Worm (Caenorhabditis elegans) whole organism, L1 larva: Measurements from ENCODE around the gene srab-21.

Experiments used
- C04F5.9 ChIP-seq: sonication (generic microtip); optimal IDR thresholded peaks from 2 replicates; lab custom pipeline; 2016; ENCODE audit warnings: missing genetic modification characterization, missing compliant biosample characterization
- F16B12.6 ChIP-seq: fragments of 150-350 bp; optimal IDR thresholded peaks from 2 replicates; lab custom pipeline; 2014; ENCODE audit warnings: missing biosample characterization, missing genetic modification characterization
- aha-1 ChIP-seq: fragments of 150-350 bp; optimal IDR thresholded peaks from 2 replicates; lab custom pipeline; 2014; ENCODE audit warnings: missing biosample characterization, missing genetic modification characterization
- alr-1 ChIP-seq: fragments of 200-800 bp; sonication (Bioruptor generic); optimal IDR thresholded peaks from 2 replicates; lab custom pipeline; 2018; ENCODE audit warnings: borderline replicate concordance, mild to moderate bottlenecking, missing genetic modification characterization, missing compliant biosample characterization
- aly-2 ChIP-seq: fragments of 150-350 bp; optimal IDR thresholded peaks from 2 replicates; lab custom pipeline; 2014; ENCODE audit warnings: missing biosample characterization, missing genetic modification characterization
- ama-1 ChIP-seq: fragments of 150-350 bp; optimal IDR thresholded peaks from 2 replicates; lab custom pipeline; 2014
- blmp-1 ChIP-seq: fragments of 150-350 bp; optimal IDR thresholded peaks from 2 replicates; lab custom pipeline; 2014; ENCODE audit warnings: missing biosample characterization, missing genetic modification characterization
- ceh-8 ChIP-seq: fragments of 200-800 bp; sonication (Bioruptor generic); optimal IDR thresholded peaks from 2 replicates; lab custom pipeline; 2018; ENCODE audit warnings: mild to moderate bottlenecking, missing genetic modification characterization, moderate library complexity, missing compliant biosample characterization
- ceh-82 ChIP-seq, 3 experiments: fragments of 150-350 bp in 1 of 3; sonication (generic microtip) in 2 of 3; optimal IDR thresholded peaks; 2 replicates each; lab custom pipeline; 2014 to 2017; ENCODE audit warnings: missing biosample characterization in 3 of 3, missing genetic modification characterization in 3 of 3
- ceh-88 ChIP-seq: fragments of 200-800 bp; sonication (Bioruptor generic); IDR thresholded peaks from 2 replicates; pipeline ENCODE4 v1.3.6; 2022; ENCODE audit warnings: missing genetic modification characterization, missing compliant biosample characterization
- ceh-90 ChIP-seq: sonication (generic microtip); optimal IDR thresholded peaks from 2 replicates; lab custom pipeline; 2016; ENCODE audit warnings: missing genetic modification characterization, missing compliant biosample characterization
- dpl-1 ChIP-seq, 3 experiments: fragments of 150-350 bp in 2 of 3; sonication (generic microtip) in 1 of 3; optimal IDR thresholded peaks; 2 replicates each; lab custom pipeline; 2014 to 2017; ENCODE audit warnings: missing biosample characterization in 3 of 3, missing genetic modification characterization in 3 of 3, missing genetic modification reagents in 3 of 3
- efl-1 ChIP-seq, 4 experiments: fragments of 150-350 bp; optimal IDR thresholded peaks in 3 of 4; peaks in 1 of 4; 1 replicate in 1 of 4; 2 replicates in 3 of 4; lab custom pipeline; 2014; ENCODE audit warnings: missing biosample characterization in 2 of 4, missing genetic modification characterization in 2 of 4, missing genetic modification reagents in 2 of 4
- efl-3 ChIP-seq: fragments of 200-800 bp; sonication (Bioruptor generic); optimal IDR thresholded peaks from 2 replicates; lab custom pipeline; 2018; ENCODE audit warnings: mild to moderate bottlenecking, missing genetic modification characterization, missing compliant biosample characterization
- elt-3 ChIP-seq, 6 experiments: fragments of 150-350 bp in 1 of 6; sonication (generic microtip); optimal IDR thresholded peaks; 2 replicates each; lab custom pipeline; 2017 to 2018; ENCODE audit warnings: missing biosample characterization in 6 of 6, missing genetic modification characterization in 6 of 6, inconsistent platforms in 1 of 6
- ets-5 ChIP-seq: fragments of 200-800 bp; sonication (Bioruptor generic); IDR thresholded peaks from 2 replicates; pipeline ENCODE4 v1.3.6; 2022; ENCODE audit warnings: missing genetic modification characterization, missing compliant biosample characterization
- fkh-10 ChIP-seq: sonication (generic microtip); optimal IDR thresholded peaks from 2 replicates; lab custom pipeline; 2017; ENCODE audit warnings: missing biosample characterization, missing genetic modification reagents, missing genetic modification characterization
- fkh-8 ChIP-seq: sonication (generic microtip); optimal IDR thresholded peaks from 2 replicates; lab custom pipeline; 2016; ENCODE audit warnings: mild to moderate bottlenecking, missing genetic modification characterization, missing compliant biosample characterization
- hlh-17 ChIP-seq: fragments of 200-800 bp; sonication (Bioruptor generic); optimal IDR thresholded peaks from 2 replicates; lab custom pipeline; 2018; ENCODE audit warnings: missing genetic modification characterization, mild to moderate bottlenecking, missing compliant biosample characterization, moderate library complexity, borderline replicate concordance
- hlh-4 ChIP-seq: sonication (generic microtip); optimal IDR thresholded peaks from 2 replicates; lab custom pipeline; 2016; ENCODE audit warnings: mild to moderate bottlenecking, missing genetic modification characterization, missing compliant biosample characterization
- hpl-2 ChIP-seq: fragments of 150-350 bp; optimal IDR thresholded peaks from 2 replicates; lab custom pipeline; 2014; ENCODE audit warnings: missing biosample characterization, missing genetic modification reagents, missing genetic modification characterization
- isw-1 ChIP-seq: fragments of 200-800 bp; sonication (Bioruptor generic); IDR thresholded peaks from 2 replicates; pipeline ENCODE4 v1.3.6; 2022; ENCODE audit warnings: missing genetic modification characterization, missing compliant biosample characterization
- jun-1 ChIP-seq: fragments of 150-350 bp; optimal IDR thresholded peaks from 2 replicates; lab custom pipeline; 2014; ENCODE audit warnings: missing biosample characterization, missing genetic modification reagents, missing genetic modification characterization
- lin-13 ChIP-seq: fragments of 150-350 bp; optimal IDR thresholded peaks from 2 replicates; lab custom pipeline; 2014; ENCODE audit warnings: missing biosample characterization, missing genetic modification reagents, missing genetic modification characterization
- lin-14 ChIP-seq: fragments of 200-800 bp; sonication (Bioruptor generic); optimal IDR thresholded peaks from 2 replicates; lab custom pipeline; 2018; ENCODE audit warnings: mild to moderate bottlenecking, missing genetic modification characterization, moderate library complexity, missing compliant biosample characterization
- lin-15B ChIP-seq: fragments of 150-350 bp; sonication (generic microtip); optimal IDR thresholded peaks from 3 replicates; lab custom pipeline; 2014; ENCODE audit warnings: missing biosample characterization, missing genetic modification characterization
- lin-35 ChIP-seq, 2 experiments: fragments of 150-350 bp; optimal IDR thresholded peaks; 2 replicates each; lab custom pipeline; 2014; ENCODE audit warnings: missing biosample characterization in 2 of 2, missing genetic modification characterization in 2 of 2, missing genetic modification reagents in 2 of 2
- lin-39 ChIP-seq: fragments of 150-350 bp; optimal IDR thresholded peaks from 2 replicates; lab custom pipeline; 2014; ENCODE audit warnings: missing biosample characterization, missing genetic modification reagents, missing genetic modification characterization
- lir-3 ChIP-seq: sonication (generic microtip); optimal IDR thresholded peaks from 2 replicates; lab custom pipeline; 2016; ENCODE audit warnings: mild to moderate bottlenecking, missing genetic modification characterization, moderate library complexity, missing compliant biosample characterization; ENCODE audit not compliant: poor library complexity
- lsy-2 ChIP-seq, 2 experiments: fragments of 150-350 bp; optimal IDR thresholded peaks; 2 replicates each; lab custom pipeline; 2014; ENCODE audit warnings: missing biosample characterization in 2 of 2, missing genetic modification characterization in 2 of 2
- mdl-1 ChIP-seq, 2 experiments: fragments of 150-350 bp; optimal IDR thresholded peaks; 2 replicates each; lab custom pipeline; 2014 to 2017; ENCODE audit warnings: missing biosample characterization in 2 of 2, missing genetic modification characterization in 2 of 2, inconsistent platforms in 1 of 2
- mef-2 ChIP-seq: fragments of 150-350 bp; optimal IDR thresholded peaks from 2 replicates; lab custom pipeline; 2014; ENCODE audit warnings: missing biosample characterization, missing genetic modification characterization
- nhr-11 ChIP-seq: fragments of 150-350 bp; optimal IDR thresholded peaks from 2 replicates; lab custom pipeline; 2014; ENCODE audit warnings: missing biosample characterization, missing genetic modification characterization
- nhr-12 ChIP-seq: sonication (generic microtip); optimal IDR thresholded peaks from 2 replicates; lab custom pipeline; 2017; ENCODE audit warnings: missing biosample characterization, missing genetic modification characterization
- nhr-19 ChIP-seq: fragments of 200-800 bp; sonication (Bioruptor generic); conservative IDR thresholded peaks from 2 replicates; pipeline ENCODE4 v1.3.6; 2022; ENCODE audit warnings: missing genetic modification characterization, missing compliant biosample characterization
- nhr-20 ChIP-seq: sonication (generic microtip); optimal IDR thresholded peaks from 2 replicates; lab custom pipeline; 2016; ENCODE audit warnings: mild to moderate bottlenecking, missing genetic modification characterization, missing compliant biosample characterization
- nhr-237 ChIP-seq: fragments of 150-350 bp; optimal IDR thresholded peaks from 2 replicates; lab custom pipeline; 2014; ENCODE audit warnings: missing biosample characterization, missing genetic modification characterization
- nhr-28 ChIP-seq: fragments of 150-350 bp; optimal IDR thresholded peaks from 2 replicates; lab custom pipeline; 2014; ENCODE audit warnings: missing biosample characterization, missing genetic modification characterization
- nhr-47 ChIP-seq: sonication (generic microtip); optimal IDR thresholded peaks from 2 replicates; lab custom pipeline; 2016; ENCODE audit warnings: mild to moderate bottlenecking, missing genetic modification characterization, moderate library complexity, missing compliant biosample characterization
- nhr-71 ChIP-seq: sonication (generic microtip); optimal IDR thresholded peaks from 2 replicates; lab custom pipeline; 2016; ENCODE audit warnings: mild to moderate bottlenecking, missing genetic modification characterization, moderate library complexity, missing compliant biosample characterization
- nhr-76 ChIP-seq: sonication (generic microtip); optimal IDR thresholded peaks from 2 replicates; lab custom pipeline; 2017; ENCODE audit warnings: missing biosample characterization, missing genetic modification characterization
- nhr-84 ChIP-seq: sonication (generic microtip); optimal IDR thresholded peaks from 2 replicates; lab custom pipeline; 2017; ENCODE audit warnings: missing biosample characterization, missing genetic modification characterization
- nhr-85 ChIP-seq: sonication (generic microtip); peaks from one replicate; lab custom pipeline; 2016; ENCODE audit warnings: missing genetic modification characterization, inconsistent platforms, missing compliant biosample characterization
- rnt-1 ChIP-seq: sonication (generic microtip); optimal IDR thresholded peaks from 2 replicates; lab custom pipeline; 2016; ENCODE audit warnings: mild to moderate bottlenecking, missing genetic modification characterization, moderate library complexity, missing compliant biosample characterization
- snpc-4 ChIP-seq: fragments of 150-350 bp; optimal IDR thresholded peaks from 2 replicates; lab custom pipeline; 2014; ENCODE audit warnings: missing biosample characterization, missing genetic modification characterization
- snu-23 ChIP-seq: sonication (generic microtip); optimal IDR thresholded peaks from 2 replicates; lab custom pipeline; 2016; ENCODE audit warnings: missing genetic modification characterization, missing compliant biosample characterization
- sox-4 ChIP-seq: sonication (generic microtip); optimal IDR thresholded peaks from 2 replicates; lab custom pipeline; 2016; ENCODE audit warnings: missing genetic modification characterization, missing compliant biosample characterization
- swsn-7 ChIP-seq: sonication (generic microtip); optimal IDR thresholded peaks from 2 replicates; lab custom pipeline; 2016; ENCODE audit warnings: missing genetic modification characterization, missing compliant biosample characterization
- tbx-2 ChIP-seq: sonication (generic microtip); optimal IDR thresholded peaks from 2 replicates; lab custom pipeline; 2016; ENCODE audit warnings: missing genetic modification characterization, missing compliant biosample characterization
- unc-130 ChIP-seq: fragments of 150-350 bp; optimal IDR thresholded peaks from 2 replicates; lab custom pipeline; 2017; ENCODE audit warnings: missing biosample characterization, missing genetic modification characterization, inconsistent platforms
- unc-98 ChIP-seq: fragments of 200-800 bp; sonication (Bioruptor generic); IDR thresholded peaks from 2 replicates; pipeline ENCODE4 v1.3.6; 2022; ENCODE audit warnings: missing genetic modification characterization, missing compliant biosample characterization
- vab-15 ChIP-seq: sonication (generic microtip); optimal IDR thresholded peaks from 2 replicates; lab custom pipeline; 2017; ENCODE audit warnings: missing genotype, mild to moderate bottlenecking, missing genetic modification characterization, missing compliant biosample characterization
- xbp-1 ChIP-seq: sonication (generic microtip); optimal IDR thresholded peaks from 2 replicates; lab custom pipeline; 2016; ENCODE audit warnings: missing genetic modification characterization, missing compliant biosample characterization
- ztf-4 ChIP-seq: fragments of 150-350 bp; optimal IDR thresholded peaks from 2 replicates; lab custom pipeline; 2014; ENCODE audit warnings: missing biosample characterization, missing genetic modification characterization

srab-21 gene

ce11 chrV:3388299-3388698 lies 35.9 kb downstream of the srab-21 start:
- TF ChIP-seq ceh-90 (tag; lab: Kevin White, UChicago) (no peak), sox-4 (no peak), nhr-84 (tag; lab: Kevin White, UChicago) (no peak), swsn-7 (no peak), vab-15 (tag; lab: Kevin White, UChicago) (no peak), F16B12.6 (no peak), nhr-76 (tag; lab: Kevin White, UChicago) (no peak), lsy-2 (tag; optimal IDR thresholded peaks at IDR 0.05; lab: Kevin White, UChicago) (no peak), nhr-71 (tag; lab: Kevin White, UChicago) (peak; percentile 52), ets-5 (no peak), nhr-19 (peak; percentile 53), hlh-17 (GFP tag; lab: Kevin White, UChicago) (no peak), lin-39 (tag; lab: Kevin White, UChicago) (no peak), ceh-88 (GFP tag; lab: Robert Waterston, UW) (no peak), lin-13 (GFP tag; lab: Kevin White, UChicago) (no peak), alr-1 (tag; lab: Kevin White, UChicago) (no peak), blmp-1 (tag; lab: Kevin White, UChicago) (peak; percentile 26), ceh-8 (GFP tag; lab: Kevin White, UChicago) (no peak), efl-3 (no peak), ztf-4 (tag; lab: Kevin White, UChicago) (no peak), isw-1 (no peak), ceh-82 (tag; optimal IDR thresholded peaks at IDR 0.05; lab: Kevin White, UChicago) (no peak), dpl-1 (GFP tag; optimal IDR thresholded peaks at IDR 0.05; lab: Kevin White, UChicago) (peak in 2 of 3 experiments; percentile 15 to 17), unc-130 (tag; lab: Kevin White, UChicago) (no peak), nhr-85 (tag; lab: Kevin White, UChicago) (peak; percentile 49), rnt-1 (tag; lab: Kevin White, UChicago) (peak; percentile 58), C04F5.9 (tag; lab: Kevin White, UChicago) (no peak), mdl-1 (tag; optimal IDR thresholded peaks at IDR 0.05; lab: Kevin White, UChicago) (no peak), elt-3 (tag; optimal IDR thresholded peaks at IDR 0.05; lab: Kevin White, UChicago) (no peak), lin-35 (GFP tag; optimal IDR thresholded peaks at IDR 0.05; lab: Kevin White, UChicago) (peak in 1 of 2 experiments; percentile 14), aly-2 (tag; lab: Kevin White, UChicago) (no peak), hpl-2 (no peak), aha-1 (no peak), tbx-2 (tag; lab: Kevin White, UChicago) (no peak), snpc-4 (tag; lab: Kevin White, UChicago) (no peak), nhr-11 (no peak), nhr-20 (tag; lab: Kevin White, UChicago) (peak; percentile 60), nhr-237 (no peak), efl-1 (optimal IDR thresholded peaks at IDR 0.05; lab: Kevin White, UChicago) (peak; percentile 15 to 17), efl-1 (GFP tag; optimal IDR thresholded peaks at IDR 0.05 in 1 of 2; lab: Kevin White, UChicago) (no peak), nhr-47 (tag; lab: Kevin White, UChicago) (peak; percentile 21), ama-1 (lab: Kevin White, UChicago) (no peak), mef-2 (tag; lab: Kevin White, UChicago) (no peak), lin-15B (tag; lab: Kevin White, UChicago) (no peak), lir-3 (no peak), hlh-4 (tag; lab: Kevin White, UChicago) (no peak), nhr-12 (tag; lab: Kevin White, UChicago) (no peak), nhr-28 (tag; lab: Kevin White, UChicago) (no peak), unc-98 (GFP tag; lab: Robert Waterston, UW) (no peak), xbp-1 (tag; lab: Kevin White, UChicago) (no peak), jun-1 (tag; lab: Kevin White, UChicago) (no peak), fkh-10 (GFP tag; lab: Kevin White, UChicago) (no peak), snu-23 (GFP tag; lab: Kevin White, UChicago) (peak; percentile 42), lin-14 (peak; percentile 85), fkh-8 (tag; lab: Kevin White, UChicago) (no peak)
